Worm (Caenorhabditis elegans) whole organism, early embryonic: Measurements from ENCODE around the gene ugt-34.

ENCODE experiments used
- B0310.2 ChIP-seq: sonication (generic microtip); optimal IDR thresholded peaks from 2 replicates; lab custom pipeline; 2016; ENCODE audit warnings: mild to moderate bottlenecking, missing genetic modification characterization, missing compliant biosample characterization
- F13C5.2 ChIP-seq: sonication (generic microtip); optimal IDR thresholded peaks from 2 replicates; lab custom pipeline; 2017; ENCODE audit warnings: mild to moderate bottlenecking, missing genetic modification characterization, inconsistent platforms, missing compliant biosample characterization
- aly-1 ChIP-seq: sonication (generic microtip); optimal IDR thresholded peaks from 2 replicates; lab custom pipeline; 2016; ENCODE audit warnings: missing genetic modification characterization, missing compliant biosample characterization
- ama-1 ChIP-seq: fragments of 150-350 bp; optimal IDR thresholded peaks from 2 replicates; lab custom pipeline; 2014
- ceh-13 ChIP-seq: fragments of 200-800 bp; sonication (Bioruptor generic); optimal IDR thresholded peaks from 2 replicates; lab custom pipeline; 2018; ENCODE audit warnings: mild to moderate bottlenecking, missing genetic modification characterization, missing compliant biosample characterization
- ceh-36 ChIP-seq: sonication (generic microtip); optimal IDR thresholded peaks from 2 replicates; lab custom pipeline; 2016; ENCODE audit warnings: missing genetic modification characterization, inconsistent platforms, missing compliant biosample characterization
- ets-7 ChIP-seq: sonication (generic microtip); optimal IDR thresholded peaks from 2 replicates; lab custom pipeline; 2016; ENCODE audit warnings: missing genotype, missing genetic modification characterization, missing compliant biosample characterization
- flt-1 ChIP-seq: fragments of 200-800 bp; sonication (Bioruptor generic); IDR thresholded peaks from 2 replicates; pipeline ENCODE4 v1.3.6; 2022; ENCODE audit warnings: missing genetic modification characterization, missing compliant biosample characterization
- hmbx-1 ChIP-seq: sonication (generic microtip); optimal IDR thresholded peaks from 2 replicates; lab custom pipeline; 2016; ENCODE audit warnings: mild to moderate bottlenecking, missing genetic modification characterization, missing compliant biosample characterization
- hmg-4 ChIP-seq: fragments of 200-800 bp; sonication (Bioruptor generic); optimal IDR thresholded peaks from 2 replicates; lab custom pipeline; 2018; ENCODE audit warnings: mild to moderate bottlenecking, missing genetic modification characterization, missing compliant biosample characterization
- hnd-1 ChIP-seq: sonication (generic microtip); optimal IDR thresholded peaks from 2 replicates; lab custom pipeline; 2016; ENCODE audit warnings: missing genetic modification characterization, missing compliant biosample characterization
- pes-1 ChIP-seq: fragments of 200-800 bp; sonication (Bioruptor generic); IDR thresholded peaks from 2 replicates; pipeline ENCODE4 v1.3.6; 2022; ENCODE audit warnings: missing genetic modification reagents, missing genetic modification characterization, missing compliant biosample characterization
- scrt-1 ChIP-seq: fragments of 200-800 bp; sonication (Bioruptor generic); IDR thresholded peaks from 2 replicates; pipeline ENCODE4 v1.3.6; 2022; ENCODE audit warnings: missing genetic modification characterization, missing compliant biosample characterization
- sea-1 ChIP-seq: fragments of 200-800 bp; sonication (Bioruptor generic); conservative IDR thresholded peaks from 2 replicates; pipeline ENCODE4 v1.3.6; 2022; ENCODE audit warnings: missing genetic modification characterization, missing compliant biosample characterization
- tbx-11 ChIP-seq: fragments of 200-800 bp; sonication (Bioruptor generic); IDR thresholded peaks from 2 replicates; pipeline ENCODE4 v1.3.6; 2022; ENCODE audit warnings: missing genetic modification characterization, missing compliant biosample characterization
- tbx-37 ChIP-seq: fragments of 200-800 bp; sonication (Bioruptor generic); conservative IDR thresholded peaks from 2 replicates; pipeline ENCODE4 v1.3.6; 2022; ENCODE audit warnings: missing genetic modification reagents, missing genetic modification characterization, missing compliant biosample characterization
- tra-4 ChIP-seq: sonication (generic microtip); optimal IDR thresholded peaks from 2 replicates; lab custom pipeline; 2017; ENCODE audit warnings: missing genetic modification characterization, missing compliant biosample characterization

ugt-34 gene

ce11 chrV:10684748-10685147 is 28.0 kb upstream of the ugt-34 start:
- no peak for TF ChIP-seq B0310.2 (tag; lab: Kevin White, UChicago)
- no peak for TF ChIP-seq ceh-36 (tag; lab: Kevin White, UChicago)
- TF ChIP-seq hnd-1 (tag; lab: Kevin White, UChicago), result no peak
- no peak for TF ChIP-seq sea-1 (GFP tag; lab: Robert Waterston, UW)
- TF ChIP-seq hmbx-1, result no peak
- TF ChIP-seq flt-1 (GFP tag; lab: Robert Waterston, UW), result no peak
- no peak for TF ChIP-seq aly-1 (tag; lab: Kevin White, UChicago)
- TF ChIP-seq tbx-37, result no peak
- no peak for TF ChIP-seq scrt-1 (GFP tag; lab: Robert Waterston, UW)
- TF ChIP-seq ama-1, result no peak
- TF ChIP-seq tra-4 (tag; lab: Kevin White, UChicago), result no peak
- no peak for TF ChIP-seq ceh-13 (GFP tag; lab: Kevin White, UChicago)
- TF ChIP-seq hmg-4, result no peak
- TF ChIP-seq tbx-11 (GFP tag; lab: Robert Waterston, UW), result no peak

ce11 chrV:10683458-10683857 is 26.7 kb upstream of the ugt-34 start:
- no peak for TF ChIP-seq ama-1
- TF ChIP-seq ceh-13 (GFP tag; lab: Kevin White, UChicago), result no peak
- TF ChIP-seq ceh-36 (tag; lab: Kevin White, UChicago), result no peak
- no peak for TF ChIP-seq flt-1 (GFP tag; lab: Robert Waterston, UW)
- no peak for TF ChIP-seq sea-1 (GFP tag; lab: Robert Waterston, UW)
- no peak for TF ChIP-seq F13C5.2 (tag; lab: Kevin White, UChicago)
- no peak for TF ChIP-seq B0310.2 (tag; lab: Kevin White, UChicago)

ce11 chrV:10682122-10682521 is 25.3 kb upstream of the ugt-34 start, which contains the start of gene gsp-1:
TSS of gene gsp-1 (plus strand) at chrV:10682422.
- TF ChIP-seq aly-1 (tag; lab: Kevin White, UChicago) (no peak), ama-1 (no peak), hnd-1 (tag; lab: Kevin White, UChicago) (no peak), ceh-13 (GFP tag; lab: Kevin White, UChicago) (no peak), pes-1 (GFP tag; lab: Robert Waterston, UW) (no peak), F13C5.2 (tag; lab: Kevin White, UChicago) (no peak), ets-7 (no peak), sea-1 (GFP tag; lab: Robert Waterston, UW) (no peak), flt-1 (GFP tag; lab: Robert Waterston, UW) (no peak), B0310.2 (tag; lab: Kevin White, UChicago) (no peak), ceh-36 (tag; lab: Kevin White, UChicago) (no peak), hmbx-1 (no peak), scrt-1 (GFP tag; lab: Robert Waterston, UW) (no peak), tbx-11 (GFP tag; lab: Robert Waterston, UW) (no peak), tra-4 (tag; lab: Kevin White, UChicago) (no peak), tbx-37 (no peak), hmg-4 (no peak)

ce11 chrV:10681117-10681959 is 24.6 kb upstream of the ugt-34 start:
- TF ChIP-seq ets-7, result no peak
- TF ChIP-seq F13C5.2 (tag; lab: Kevin White, UChicago), result no peak
- TF ChIP-seq pes-1 (GFP tag; lab: Robert Waterston, UW), result no peak
- no peak for TF ChIP-seq aly-1 (tag; lab: Kevin White, UChicago)
- no peak for TF ChIP-seq ama-1
- no peak for TF ChIP-seq flt-1 (GFP tag; lab: Robert Waterston, UW)
- TF ChIP-seq hmbx-1, result no peak
- no peak for TF ChIP-seq sea-1 (GFP tag; lab: Robert Waterston, UW)
- no peak for TF ChIP-seq ceh-36 (tag; lab: Kevin White, UChicago)
- no peak for TF ChIP-seq scrt-1 (GFP tag; lab: Robert Waterston, UW)
- TF ChIP-seq hmg-4, result no peak
- TF ChIP-seq ceh-13 (GFP tag; lab: Kevin White, UChicago), result no peak

ce11 chrV:10679990-10680602 is 23.3 kb upstream of the ugt-34 start:
- TF ChIP-seq ets-7 (no peak), B0310.2 (tag; lab: Kevin White, UChicago) (no peak), tra-4 (tag; lab: Kevin White, UChicago) (no peak), ama-1 (no peak), ceh-36 (tag; lab: Kevin White, UChicago) (no peak), F13C5.2 (tag; lab: Kevin White, UChicago) (no peak), tbx-11 (GFP tag; lab: Robert Waterston, UW) (no peak), sea-1 (GFP tag; lab: Robert Waterston, UW) (no peak), hnd-1 (tag; lab: Kevin White, UChicago) (no peak), flt-1 (GFP tag; lab: Robert Waterston, UW) (no peak), tbx-37 (no peak), hmg-4 (no peak), pes-1 (GFP tag; lab: Robert Waterston, UW) (no peak), scrt-1 (GFP tag; lab: Robert Waterston, UW) (no peak), aly-1 (tag; lab: Kevin White, UChicago) (no peak)

- TF ChIP-seq aly-1 (tag; lab: Kevin White, UChicago) (no peak), scrt-1 (GFP tag; lab: Robert Waterston, UW) (no peak), tbx-11 (GFP tag; lab: Robert Waterston, UW) (no peak), hmbx-1 (no peak), hmg-4 (no peak)
Measured at ce11 chrV:10679080-10679479, 22.3 kb upstream of the ugt-34 start.

ce11 chrV:10677459-10677858 is 20.7 kb upstream of the ugt-34 start:
- TF ChIP-seq scrt-1 (GFP tag; lab: Robert Waterston, UW), result no peak
